Worm (Caenorhabditis elegans) whole organism, L4 larva: ENCODE results near the gene ephx-1.

Experiments used
- D1046.2 ChIP-seq: fragments of 200-800 bp; sonication (Bioruptor generic); IDR thresholded peaks from 2 replicates; pipeline ENCODE4 v1.3.6; 2022; ENCODE audit warnings: missing genetic modification characterization, missing compliant biosample characterization
- F37D6.2 ChIP-seq: sonication (generic microtip); optimal IDR thresholded peaks from 2 replicates; lab custom pipeline; 2016; ENCODE audit warnings: mild to moderate bottlenecking, missing genetic modification characterization, missing compliant biosample characterization
- aly-2 ChIP-seq: sonication (generic microtip); optimal IDR thresholded peaks from 2 replicates; lab custom pipeline; 2018; ENCODE audit warnings: missing biosample characterization, missing genetic modification characterization
- ceh-62 ChIP-seq: sonication (generic microtip); optimal IDR thresholded peaks from 2 replicates; lab custom pipeline; 2017; ENCODE audit warnings: missing biosample characterization, missing genetic modification characterization
- dmd-6 ChIP-seq: fragments of 200-800 bp; sonication (Bioruptor generic); IDR thresholded peaks from 2 replicates; pipeline ENCODE4 v1.3.6; 2022; ENCODE audit warnings: missing genetic modification reagents, missing genetic modification characterization, missing compliant biosample characterization
- egl-27 ChIP-seq: sonication (generic microtip); optimal IDR thresholded peaks from 3 replicates; lab custom pipeline; 2017; ENCODE audit warnings: missing biosample characterization, missing genetic modification reagents, missing genetic modification characterization
- lin-13 ChIP-seq: fragments of 150-350 bp; optimal IDR thresholded peaks from 2 replicates; lab custom pipeline; 2014; ENCODE audit warnings: missing biosample characterization, missing genetic modification reagents, missing genetic modification characterization
- lsy-2 ChIP-seq, 2 experiments: fragments of 150-350 bp in 1 of 2; sonication (generic microtip) in 1 of 2; optimal IDR thresholded peaks; 2 replicates each; lab custom pipeline; 2014 to 2017; ENCODE audit warnings: missing biosample characterization in 2 of 2, missing genetic modification characterization in 2 of 2
- nhr-11 ChIP-seq: fragments of 150-350 bp; optimal IDR thresholded peaks from 2 replicates; lab custom pipeline; 2014; ENCODE audit warnings: missing biosample characterization, missing genetic modification characterization
- skn-1 ChIP-seq: fragments of 150-350 bp; optimal IDR thresholded peaks from 2 replicates; lab custom pipeline; 2014; ENCODE audit warnings: missing biosample characterization, missing genetic modification characterization
- snpc-1.2 ChIP-seq: fragments of 200-800 bp; sonication (Bioruptor generic); IDR thresholded peaks from 2 replicates; pipeline ENCODE4 v1.3.6; 2022; ENCODE audit warnings: missing genetic modification reagents, missing genetic modification characterization, missing compliant biosample characterization
- snpc-4 ChIP-seq: fragments of 150-350 bp; optimal IDR thresholded peaks from 2 replicates; lab custom pipeline; 2014; ENCODE audit warnings: missing biosample characterization, missing genetic modification characterization
- unc-62 ChIP-seq, 3 experiments: fragments of 150-350 bp in 1 of 3; sonication (generic microtip); optimal IDR thresholded peaks in 2 of 3; peaks in 1 of 3; 1 replicate in 1 of 3; 2 replicates in 2 of 3; lab custom pipeline; 2014 to 2017; ENCODE audit warnings: missing biosample characterization in 3 of 3, missing genetic modification characterization in 3 of 3, missing genetic modification reagents in 3 of 3, missing genotype in 1 of 3
- zfp-2 ChIP-seq: sonication (generic microtip); optimal IDR thresholded peaks from 2 replicates; lab custom pipeline; 2016; ENCODE audit warnings: mild to moderate bottlenecking, missing genetic modification characterization, missing compliant biosample characterization

- TF ChIP-seq D1046.2 (GFP tag; lab: Robert Waterston, UW) (no peak), lsy-2 (tag; optimal IDR thresholded peaks at IDR 0.05; lab: Kevin White, UChicago) (no peak), snpc-4 (tag; lab: Kevin White, UChicago) (no peak), unc-62 (GFP tag; optimal IDR thresholded peaks at IDR 0.05 in 1 of 2; lab: Kevin White, UChicago) (no peak), unc-62 (tag; optimal IDR thresholded peaks at IDR 0.05; lab: Kevin White, UChicago) (no peak), F37D6.2 (tag; lab: Kevin White, UChicago) (no peak), lin-13 (GFP tag; lab: Kevin White, UChicago) (no peak), ceh-62 (tag; lab: Kevin White, UChicago) (no peak), zfp-2 (tag; lab: Kevin White, UChicago) (no peak), egl-27 (tag; lab: Kevin White, UChicago) (no peak), aly-2 (no peak), skn-1 (tag; lab: Kevin White, UChicago) (no peak), dmd-6 (GFP tag; lab: Robert Waterston, UW) (no peak), nhr-11 (no peak), snpc-1.2 (no peak)
Observed at ce11 chrII:4018617-4019016, 13.9 kb downstream of the ephx-1 start, which contains the start of gene K07D4.6.
